Fruit fly (Drosophila melanogaster) whole organism, pupa: ENCODE data around the gene CG3036.

ENCODE experiments used
- CG10348 ChIP-seq: fragments of 200-800 bp; sonication (Bioruptor generic); IDR thresholded peaks from 2 replicates; pipeline ENCODE4 v1.3.6; 2022; ENCODE audit warnings: missing biosample characterization, missing genetic modification characterization
- CG12605 ChIP-seq: fragments of 200-800 bp; sonication (Bioruptor generic); IDR thresholded peaks from 2 replicates; pipeline ENCODE4 v1.3.6; 2022; ENCODE audit warnings: missing biosample characterization, missing genetic modification characterization
- CG13204 ChIP-seq: fragments of 200-800 bp; sonication (Bioruptor generic); optimal IDR thresholded peaks from 2 replicates; lab custom pipeline; 2018; ENCODE audit warnings: missing biosample characterization, mild to moderate bottlenecking, missing genetic modification characterization, moderate library complexity
- CG14655 ChIP-seq: fragments of 200-800 bp; sonication (Bioruptor generic); optimal IDR thresholded peaks from 3 replicates; lab custom pipeline; 2017; ENCODE audit warnings: mild to moderate bottlenecking, missing biosample characterization, missing genetic modification reagents, missing genetic modification characterization
- CG15710 ChIP-seq: fragments of 200-800 bp; sonication (Bioruptor generic); optimal IDR thresholded peaks from 2 replicates; lab custom pipeline; 2018; ENCODE audit warnings: missing biosample characterization, mild to moderate bottlenecking, missing genetic modification characterization, moderate library complexity
- CG17806 ChIP-seq: fragments of 200-800 bp; sonication (Bioruptor generic); optimal IDR thresholded peaks from 2 replicates; lab custom pipeline; 2018; ENCODE audit warnings: missing biosample characterization, mild to moderate bottlenecking, missing genetic modification characterization, moderate library complexity
- CG32121 ChIP-seq: fragments of 200-800 bp; sonication (Bioruptor generic); IDR thresholded peaks from 2 replicates; pipeline ENCODE4 v1.3.6; 2022; ENCODE audit warnings: missing biosample characterization, missing genetic modification characterization
- CG34367 ChIP-seq: fragments of 200-800 bp; sonication (Bioruptor generic); optimal IDR thresholded peaks from 2 replicates; lab custom pipeline; 2018; ENCODE audit warnings: missing biosample characterization, mild to moderate bottlenecking, missing genetic modification characterization
- CG4496 ChIP-seq: fragments of 200-800 bp; sonication (Bioruptor generic); IDR thresholded peaks from 3 replicates; pipeline ENCODE4 v1.3.6; 2022; ENCODE audit warnings: missing biosample characterization, missing genetic modification characterization
- CG8159 ChIP-seq: fragments of 200-800 bp; sonication (Bioruptor generic); optimal IDR thresholded peaks from 3 replicates; lab custom pipeline; 2018; ENCODE audit warnings: missing biosample characterization, mild to moderate bottlenecking, missing genetic modification characterization, moderate library complexity
- CG8301 ChIP-seq: fragments of 200-800 bp; sonication (Bioruptor generic); optimal IDR thresholded peaks from 2 replicates; lab custom pipeline; 2018; ENCODE audit warnings: missing biosample characterization, mild to moderate bottlenecking, missing genetic modification characterization
- CG9948 ChIP-seq: fragments of 200-800 bp; sonication (Bioruptor generic); optimal IDR thresholded peaks from 2 replicates; lab custom pipeline; 2018; ENCODE audit warnings: missing biosample characterization, mild to moderate bottlenecking, missing genetic modification characterization, moderate library complexity
- D1 ChIP-seq: fragments of 200-800 bp; sonication (Bioruptor generic); optimal IDR thresholded peaks from 2 replicates; lab custom pipeline; 2018; ENCODE audit warnings: missing biosample characterization, mild to moderate bottlenecking, missing genetic modification characterization, moderate library complexity
- EcR ChIP-seq: fragments of 200-800 bp; sonication (Bioruptor generic); optimal IDR thresholded peaks from 3 replicates; lab custom pipeline; 2019; ENCODE audit warnings: missing biosample characterization, missing genetic modification characterization, mild to moderate bottlenecking, moderate library complexity, missing genetic modification reagents
- Ets98B ChIP-seq: fragments of 200-800 bp; sonication (Bioruptor generic); IDR thresholded peaks from 2 replicates; pipeline ENCODE4 v1.3.6; 2022; ENCODE audit warnings: missing biosample characterization, missing genetic modification characterization
- Pif1A ChIP-seq: fragments of 200-800 bp; sonication (Bioruptor generic); optimal IDR thresholded peaks from 3 replicates; lab custom pipeline; 2016; ENCODE audit warnings: missing biosample characterization, missing genetic modification characterization
- Pif1B ChIP-seq: fragments of 200-800 bp; sonication (Bioruptor generic); optimal IDR thresholded peaks from 3 replicates; lab custom pipeline; 2016; ENCODE audit warnings: missing biosample characterization, missing genetic modification characterization
- Snoo ChIP-seq: fragments of 200-800 bp; sonication (Bioruptor generic); optimal IDR thresholded peaks from 3 replicates; lab custom pipeline; 2017; ENCODE audit warnings: missing biosample characterization, mild to moderate bottlenecking, missing genetic modification characterization, inconsistent platforms
- fd96Ca ChIP-seq: fragments of 200-800 bp; sonication (Bioruptor generic); IDR thresholded peaks from 3 replicates; pipeline ENCODE4 v1.3.6; 2022; ENCODE audit warnings: missing biosample characterization, missing genetic modification characterization
- gl ChIP-seq: fragments of 200-800 bp; sonication (Bioruptor generic); optimal IDR thresholded peaks from 2 replicates; lab custom pipeline; 2018; ENCODE audit warnings: missing biosample characterization, mild to moderate bottlenecking, missing genetic modification characterization
- rn ChIP-seq: fragments of 200-800 bp; sonication (Bioruptor generic); IDR thresholded peaks from 2 replicates; pipeline ENCODE4 v1.3.6; 2022; ENCODE audit warnings: missing biosample characterization, missing genetic modification characterization

The CG3036 gene

dm6 chr2L:4891914-4892469 is at the start of gene CG3036:
TSS of gene CG3036 (plus strand) at chr2L:4892112.
- no peak for TF ChIP-seq CG8159 (tag; lab: Kevin White, UChicago)
- TF ChIP-seq CG9948: no peak
- TF ChIP-seq EcR (GFP tag; lab: Kevin White, UChicago): peak; percentile 41
- TF ChIP-seq CG15710 (tag; lab: Kevin White, UChicago): no peak
- no peak for TF ChIP-seq fd96Ca (GFP tag; lab: Robert Waterston, UW)
- peak; percentile 41 for TF ChIP-seq Snoo (tag; lab: Kevin White, UChicago)
- TF ChIP-seq Ets98B (GFP tag; lab: Robert Waterston, UW): peak; percentile 47; the same call in 1 of the 2 replicates
- no peak for TF ChIP-seq CG17806
- TF ChIP-seq Pif1A (GFP tag; lab: Kevin White, UChicago): no peak
- TF ChIP-seq rn (GFP tag; lab: Robert Waterston, UW): no peak
- no peak for TF ChIP-seq D1 (tag; lab: Kevin White, UChicago)
- TF ChIP-seq CG4496 (GFP tag; lab: Robert Waterston, UW): 0 out of 3 replicates have a peak, but pooled peaks have one; percentile 47
- no peak for TF ChIP-seq CG10348 (GFP tag; lab: Robert Waterston, UW)
- TF ChIP-seq CG12605 (GFP tag; lab: Robert Waterston, UW): no peak
- TF ChIP-seq CG34367: no peak
- TF ChIP-seq gl (tag; lab: Kevin White, UChicago): no peak
- no peak for TF ChIP-seq CG14655
- TF ChIP-seq CG8301: no peak
- peak; percentile 89 for TF ChIP-seq CG13204 (GFP tag; lab: Kevin White, UChicago)
- TF ChIP-seq CG32121 (GFP tag; lab: Robert Waterston, UW): peak; percentile 27; the same call in 1 of the 2 replicates
- TF ChIP-seq Pif1B: no peak

dm6 chr2L:4846629-4847125 is 45.2 kb upstream of the CG3036 start:
- TF ChIP-seq rn (GFP tag; lab: Robert Waterston, UW): no peak
- no peak for TF ChIP-seq Ets98B (GFP tag; lab: Robert Waterston, UW)
- no peak for TF ChIP-seq CG13204 (GFP tag; lab: Kevin White, UChicago)
- TF ChIP-seq CG9948: no peak
- TF ChIP-seq CG10348 (GFP tag; lab: Robert Waterston, UW): no peak
- TF ChIP-seq, all 21 proteins: peak for 0

dm6 chr2L:4847191-4847853 is 44.6 kb upstream of the CG3036 start, which contains the start of the genes mxt and CG11927:
TSS of gene mxt (minus strand) at chr2L:4847295.
TSS of gene CG11927 (plus strand) at chr2L:4847766.
- TF ChIP-seq fd96Ca (GFP tag; lab: Robert Waterston, UW) (peak; percentile 52; the same call in 1 of the 3 replicates), CG8301 (no peak), CG15710 (tag; lab: Kevin White, UChicago) (peak; percentile 27), CG4496 (GFP tag; lab: Robert Waterston, UW) (peak; percentile 56; the same call in 2 of the 3 replicates), CG9948 (peak; percentile 8)
- TF ChIP-seq, all 21 proteins: peak for 4

- TF ChIP-seq Pif1B (peak; percentile 83), Pif1A (GFP tag; lab: Kevin White, UChicago) (no peak), CG17806 (peak; percentile 94), CG8301 (peak; percentile 90), CG34367 (peak; percentile 78), CG14655 (peak; percentile 93), CG15710 (tag; lab: Kevin White, UChicago) (peak; percentile 94), D1 (tag; lab: Kevin White, UChicago) (no peak), Snoo (tag; lab: Kevin White, UChicago) (peak; percentile 88), fd96Ca (GFP tag; lab: Robert Waterston, UW) (peak; percentile 86), CG4496 (GFP tag; lab: Robert Waterston, UW) (peak; percentile 96), Ets98B (GFP tag; lab: Robert Waterston, UW) (peak; percentile 94), EcR (GFP tag; lab: Kevin White, UChicago) (no peak), CG32121 (GFP tag; lab: Robert Waterston, UW) (peak; percentile 97), CG9948 (peak; percentile 91), CG12605 (GFP tag; lab: Robert Waterston, UW) (peak; percentile 83), rn (GFP tag; lab: Robert Waterston, UW) (peak; percentile 95), CG13204 (GFP tag; lab: Kevin White, UChicago) (no peak), CG10348 (GFP tag; lab: Robert Waterston, UW) (peak; percentile 80), gl (tag; lab: Kevin White, UChicago) (peak; percentile 53), CG8159 (tag; lab: Kevin White, UChicago) (peak; percentile 92)
- TF ChIP-seq, all 21 proteins: peak for 17
These were observed 41.6 kb upstream of the CG3036 start, which contains the start of the genes mRpS2 and Mon1 for dm6 chr2L:4850356-4850755. TSS of gene mRpS2 (minus strand) at chr2L:4850419. TSS of gene Mon1 (plus strand) at chr2L:4850641.

DNA sequence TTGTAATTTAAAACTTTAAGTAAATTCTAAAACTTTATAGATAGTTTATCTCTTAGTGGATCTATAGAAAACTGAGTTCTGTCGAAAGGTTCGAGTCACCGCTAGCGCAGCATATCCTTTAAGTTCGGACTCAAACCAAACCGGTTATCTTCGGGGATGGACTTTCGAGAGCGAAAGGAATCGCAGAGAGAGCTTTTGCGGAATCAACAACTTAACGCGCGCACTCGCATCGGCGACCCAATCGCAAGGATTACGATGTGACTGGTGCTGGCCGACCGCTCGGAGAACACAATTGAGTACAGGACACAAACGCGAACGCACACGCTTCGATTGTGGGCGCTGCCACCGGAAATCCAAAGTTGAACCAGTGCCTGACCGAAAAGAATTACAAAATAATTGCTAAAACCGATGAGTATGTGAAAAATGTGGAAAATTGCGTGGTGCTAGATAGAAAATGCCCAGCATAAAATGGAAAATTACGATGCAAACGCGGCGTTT is 39.3 kb upstream of the CG3036 start, which contains the start of gene smog:
smog (plus strand) TSS at position 260 of the 498 bp plus-strand sequence.
- TF ChIP-seq D1 (tag; lab: Kevin White, UChicago) (no peak), fd96Ca (GFP tag; lab: Robert Waterston, UW) (0 out of 3 replicates have a peak, but pooled peaks have one; percentile 19)
- TF ChIP-seq, all 21 proteins: peak for 1
